Worm (Caenorhabditis elegans): ENCODE results near the gene R01E6.2.

Gene R01E6.2

DNA sequence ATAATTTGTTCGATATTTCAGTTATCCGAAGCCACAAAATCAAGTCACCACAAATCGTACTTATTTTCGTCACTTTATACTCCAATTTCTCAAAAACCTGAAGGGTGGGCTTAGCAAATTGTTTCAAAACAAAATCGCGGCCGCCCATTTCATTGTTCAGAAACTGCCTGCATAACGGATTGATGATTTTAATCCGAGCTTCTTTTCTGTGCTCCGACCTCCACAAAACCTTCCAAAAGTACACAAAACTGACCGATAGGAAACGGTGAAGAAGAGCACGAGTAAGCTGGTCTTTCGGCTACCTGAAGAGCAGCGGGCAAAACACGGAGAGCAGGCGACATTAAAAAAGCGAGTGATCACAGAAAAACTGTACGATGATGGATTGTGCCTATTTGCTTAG lies at the start of gene R01E6.2:
Gene R01E6.2, minus strand, starts transcription at position 101 of the 400 bp plus-strand sequence.
- TF ChIP-seq unc-62 (GFP tag; optimal IDR thresholded peaks at IDR 0.05) = no peak

DNA sequence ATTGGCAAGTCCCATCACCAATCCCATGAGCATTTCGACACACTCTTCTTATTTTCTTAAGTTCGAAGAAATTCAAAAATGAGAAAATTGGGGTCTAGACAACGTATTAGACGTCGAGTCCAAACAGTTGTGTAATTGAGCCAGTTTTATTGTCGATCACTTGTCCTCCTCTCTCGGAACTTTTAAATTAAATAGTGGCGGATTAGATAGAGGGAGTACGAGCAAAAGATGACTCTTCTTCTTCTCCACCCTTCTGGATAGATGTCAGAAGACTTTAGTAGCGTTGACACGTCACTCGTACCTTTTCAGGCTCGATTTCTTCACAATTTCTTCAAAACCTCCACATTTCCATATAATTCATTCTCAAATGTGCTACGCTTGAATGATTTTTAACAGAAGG lies 48.8 kb upstream of the R01E6.2 start:
- no peak for TF ChIP-seq unc-62 (GFP tag; optimal IDR thresholded peaks at IDR 0.05)

DNA sequence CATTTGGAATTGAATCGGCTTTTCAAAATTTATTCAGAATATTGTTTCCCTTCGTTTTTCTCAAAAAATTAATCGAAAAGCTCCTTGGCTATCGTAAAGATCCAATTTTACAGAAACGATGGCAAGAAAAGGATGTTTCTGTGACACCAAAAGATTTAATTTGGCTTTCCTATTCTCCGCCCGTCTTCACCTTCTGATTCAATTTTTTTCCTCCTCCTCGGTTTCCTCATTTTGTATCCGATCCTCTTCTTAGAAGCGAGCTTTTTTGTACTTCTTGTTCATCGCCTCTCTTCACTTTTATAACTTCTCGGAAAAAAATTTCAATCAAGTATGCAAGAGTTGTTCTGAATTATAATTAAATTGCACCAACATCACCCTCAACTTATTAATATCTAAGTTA lies 43.7 kb upstream of the R01E6.2 start:
- TF ChIP-seq unc-62 (GFP tag; optimal IDR thresholded peaks at IDR 0.05) = no peak

- no peak for TF ChIP-seq unc-62 (GFP tag; optimal IDR thresholded peaks at IDR 0.05)
Observed at ce11 chrX:13605854-13606253, 39.5 kb upstream of the R01E6.2 start.

DNA sequence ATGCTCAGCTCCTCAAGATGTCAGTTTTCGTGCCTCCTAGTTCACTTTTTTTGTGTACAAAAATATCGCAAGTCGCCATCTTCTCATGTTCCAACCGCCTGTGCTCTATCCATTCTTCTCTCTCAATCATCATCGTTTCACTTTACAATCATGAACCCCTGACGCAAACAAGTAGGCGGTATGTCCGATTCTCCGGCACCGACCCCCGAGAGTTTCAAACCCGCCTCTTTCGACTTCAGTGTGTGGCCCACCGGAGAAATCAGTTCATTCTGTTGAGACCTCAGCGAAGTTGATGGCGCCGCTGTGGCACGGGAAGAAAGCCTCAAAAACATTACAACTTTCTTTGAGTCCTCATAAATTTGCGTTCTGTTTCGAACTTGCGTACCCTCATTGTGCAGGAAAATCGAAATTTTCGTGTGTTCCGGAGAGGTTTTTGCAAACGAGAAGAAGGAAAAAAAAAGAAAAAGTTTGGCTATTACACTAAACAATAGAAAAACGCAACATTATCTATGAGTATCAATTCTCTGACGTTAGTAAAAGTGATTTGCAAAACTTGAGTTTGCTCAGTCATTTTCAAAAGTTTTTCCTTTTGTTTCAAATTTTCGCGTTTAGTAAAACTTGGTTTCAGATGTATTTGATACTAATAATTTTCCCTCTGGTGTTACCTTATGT lies 38.7 kb upstream of the R01E6.2 start, which contains the start of gene F54B11.9:
Gene F54B11.9, plus strand, starts transcription at position 622 of the 672 bp plus-strand sequence.
- no peak for TF ChIP-seq unc-62 (GFP tag; optimal IDR thresholded peaks at IDR 0.05)

- TF ChIP-seq unc-62 (GFP tag; optimal IDR thresholded peaks at IDR 0.05) = no peak
Observed at ce11 chrX:13603826-13604225, 37.5 kb upstream of the R01E6.2 start, which contains the start of gene F54B11.8. TSS of gene F54B11.8 (minus strand) at chrX:13603926.

DNA sequence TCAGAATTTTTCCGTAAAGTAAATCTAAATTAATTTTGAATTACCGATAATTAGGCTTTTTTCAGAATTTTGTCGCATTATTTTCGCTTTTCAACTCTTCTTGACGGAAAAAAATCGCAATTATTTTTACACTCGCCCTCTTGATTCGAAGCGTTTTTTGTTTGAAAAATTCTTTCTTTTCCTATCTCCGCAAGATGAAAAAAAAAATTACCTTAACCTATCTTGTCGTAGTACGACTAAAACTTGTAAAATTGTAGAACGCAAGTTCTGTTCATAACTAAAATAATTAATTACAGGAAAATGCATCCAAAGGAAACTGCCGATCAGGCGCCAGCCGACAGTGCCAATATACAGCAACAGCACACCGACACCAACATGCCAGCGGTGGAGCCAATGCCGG lies 33.8 kb upstream of the R01E6.2 start, which contains the start of gene F54B11.7:
Gene F54B11.7, plus strand, starts transcription at position 301 of the 400 bp plus-strand sequence.
- TF ChIP-seq unc-62 (GFP tag; optimal IDR thresholded peaks at IDR 0.05) = no peak

DNA sequence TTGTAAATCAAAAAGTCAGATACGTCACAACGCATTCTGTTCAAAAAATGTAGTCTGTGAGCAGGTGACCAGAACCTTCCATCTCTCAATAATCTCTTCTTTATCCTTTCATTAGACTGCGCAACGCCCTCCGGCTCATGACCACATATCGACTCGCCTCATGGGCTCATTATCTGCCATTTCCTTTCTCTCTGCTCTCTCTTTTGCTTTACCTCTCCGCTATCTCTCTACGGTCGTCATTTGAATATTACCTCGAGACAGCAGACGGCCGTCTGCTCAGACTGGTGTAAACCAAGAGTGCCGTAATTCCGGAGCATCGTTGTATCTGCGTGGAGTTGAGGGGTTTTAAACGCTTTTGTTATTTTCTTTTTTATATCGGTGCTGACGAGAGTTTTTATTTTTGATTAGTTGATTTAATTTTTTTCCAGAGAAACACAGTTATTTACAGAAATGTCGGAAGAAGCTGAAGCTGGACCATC lies 31.7 kb upstream of the R01E6.2 start, which contains the start of gene bra-1:
Gene bra-1, plus strand, starts transcription at position 429 of the 479 bp plus-strand sequence.
- TF ChIP-seq unc-62 (GFP tag; optimal IDR thresholded peaks at IDR 0.05) = no peak

DNA sequence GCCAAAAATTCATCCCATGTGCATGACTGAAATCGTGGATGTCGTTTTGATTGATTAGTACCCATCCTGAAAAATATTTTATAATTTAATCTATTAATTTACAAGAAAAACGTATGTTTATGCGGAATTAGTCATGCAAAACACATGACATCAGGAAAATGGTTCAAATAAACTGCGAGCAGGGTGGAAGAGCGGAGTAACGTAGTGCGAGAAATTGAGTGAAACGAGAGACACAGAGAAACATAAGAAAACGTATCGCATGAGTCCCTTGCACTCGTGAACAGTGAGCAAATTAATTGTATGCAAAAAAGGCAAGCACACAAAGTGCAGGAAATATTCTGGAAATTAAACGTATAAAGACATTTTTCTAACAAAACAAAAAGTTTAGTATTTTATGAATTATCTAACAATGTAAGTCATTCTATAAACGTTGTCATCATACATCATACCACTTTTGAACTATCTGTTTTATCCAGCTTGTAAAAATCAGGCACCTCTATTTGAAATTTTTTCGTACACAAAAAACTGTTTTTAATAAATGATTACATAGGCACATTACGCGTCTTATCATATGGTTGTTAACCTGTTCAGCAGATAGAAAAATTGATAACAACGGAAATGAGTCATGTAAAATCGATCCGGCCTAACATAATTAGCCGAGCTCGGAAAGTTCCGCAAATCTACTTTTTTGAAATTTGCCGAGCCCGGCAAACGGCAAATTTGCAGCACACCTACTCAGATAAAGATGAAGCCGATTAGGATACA lies 29.8 kb upstream of the R01E6.2 start, which contains the start of gene F54B11.5:
Gene F54B11.5, minus strand, starts transcription at position 66 of the 765 bp plus-strand sequence.
- no peak for TF ChIP-seq unc-62 (GFP tag; optimal IDR thresholded peaks at IDR 0.05)

DNA sequence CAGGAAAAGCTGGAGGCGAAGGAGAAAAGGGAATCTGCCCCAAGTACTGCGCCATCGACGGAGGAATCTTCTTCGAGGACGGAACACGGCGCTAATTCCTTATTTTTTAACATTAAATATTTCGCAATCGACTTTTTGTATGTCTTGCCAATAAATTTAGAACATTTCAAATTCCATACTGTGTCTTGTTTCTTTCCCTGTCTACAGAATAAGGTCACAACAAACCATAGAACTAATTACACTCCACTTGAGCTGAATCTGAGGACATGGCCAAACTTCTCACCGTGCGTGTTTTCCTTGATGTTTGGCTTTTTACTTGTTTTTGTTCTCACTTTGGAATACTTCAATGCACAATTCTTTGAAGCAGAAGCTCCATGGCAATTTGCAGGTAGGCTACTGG lies 26.0 kb upstream of the R01E6.2 start, which contains the start of gene F54B11.4:
Gene F54B11.4, plus strand, starts transcription at position 301 of the 400 bp plus-strand sequence.
- TF ChIP-seq unc-62 (GFP tag; optimal IDR thresholded peaks at IDR 0.05) = no peak

ce11 chrX:13591953-13592352 lies 25.6 kb upstream of the R01E6.2 start:
- no peak for TF ChIP-seq unc-62 (GFP tag; optimal IDR thresholded peaks at IDR 0.05)

DNA sequence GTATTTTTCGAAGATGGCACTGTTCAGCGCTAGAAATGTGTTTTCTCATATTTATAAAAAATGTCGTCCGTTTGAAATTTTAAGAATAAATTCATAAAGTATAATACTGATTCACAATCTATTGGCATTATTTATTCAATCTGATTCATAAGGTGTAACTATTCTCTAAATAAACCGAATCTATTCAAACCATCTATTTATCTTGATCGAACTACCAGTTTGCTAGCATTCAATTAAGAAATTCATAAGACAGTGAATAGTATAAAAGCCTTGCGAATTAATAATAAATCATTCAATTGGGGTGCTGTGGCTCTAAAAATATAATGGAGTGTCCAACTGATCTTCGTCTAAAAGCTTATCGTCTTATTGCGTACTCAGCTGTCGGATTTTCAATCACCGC lies 24.8 kb upstream of the R01E6.2 start, which contains the start of gene col-44:
Gene col-44, plus strand, starts transcription at position 301 of the 400 bp plus-strand sequence.
- no peak for TF ChIP-seq unc-62 (GFP tag; optimal IDR thresholded peaks at IDR 0.05)

ce11 chrX:13590688-13591087 lies 24.4 kb upstream of the R01E6.2 start:
- TF ChIP-seq unc-62 (GFP tag; optimal IDR thresholded peaks at IDR 0.05) = no peak

DNA sequence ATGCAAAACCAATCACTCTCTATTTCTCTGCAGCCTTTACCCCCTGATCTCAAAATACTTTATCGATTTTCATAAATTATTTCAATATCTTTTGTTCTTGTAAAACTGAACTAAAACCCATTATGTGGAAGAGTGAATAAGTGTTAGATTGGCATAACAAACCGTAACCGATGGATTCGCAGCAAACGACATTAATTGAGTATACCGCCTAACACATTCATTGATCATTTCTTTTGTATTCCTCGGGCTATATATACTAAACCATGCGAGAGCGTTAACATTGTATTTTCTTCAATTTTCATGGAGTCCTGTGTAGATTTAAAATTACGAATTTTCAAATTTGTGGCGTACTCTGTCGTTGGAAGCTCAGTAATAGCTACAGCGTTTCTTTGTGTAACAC lies 23.4 kb upstream of the R01E6.2 start, which contains the start of gene col-9:
Gene col-9, plus strand, starts transcription at position 301 of the 400 bp plus-strand sequence.
- TF ChIP-seq unc-62 (GFP tag; optimal IDR thresholded peaks at IDR 0.05) = no peak

DNA sequence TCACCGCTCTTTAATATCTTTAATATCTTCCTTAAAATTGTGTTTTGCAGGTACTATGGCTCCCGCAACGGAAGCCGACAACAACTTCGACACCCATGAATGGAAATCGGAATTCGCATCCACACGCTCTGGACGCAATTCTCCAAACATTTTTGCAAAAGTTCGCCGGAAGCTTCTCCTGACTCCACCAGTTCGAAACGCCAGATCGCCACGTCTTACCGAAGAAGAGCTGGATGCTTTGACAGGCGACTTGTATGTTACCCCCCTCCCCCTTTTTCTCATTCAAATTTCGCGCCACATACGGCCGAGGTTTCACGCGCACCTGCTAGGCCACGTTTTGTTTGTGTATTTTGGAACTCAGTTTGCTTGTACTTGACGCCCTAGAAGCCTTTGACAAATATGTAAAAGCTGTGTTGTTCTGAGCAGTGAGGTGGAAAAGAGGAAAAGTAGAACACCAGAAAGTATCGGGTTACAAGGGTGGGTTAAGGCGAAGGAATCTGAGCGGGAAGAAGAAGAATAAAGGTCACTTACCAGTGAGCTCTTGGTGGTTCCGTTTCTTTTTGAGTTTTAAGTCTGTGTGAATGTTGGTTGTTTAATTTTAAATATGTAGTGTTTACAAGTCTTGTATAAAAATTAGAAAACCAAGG lies 18.5 kb upstream of the R01E6.2 start, which contains the start of gene unc-84:
Gene unc-84, plus strand, starts transcription at position 51 of the 647 bp plus-strand sequence.
- TF ChIP-seq unc-62 (GFP tag; optimal IDR thresholded peaks at IDR 0.05) = no peak
